Fruit fly (Drosophila melanogaster): ENCODE results near the gene CG14645.

CG14645 gene

DNA sequence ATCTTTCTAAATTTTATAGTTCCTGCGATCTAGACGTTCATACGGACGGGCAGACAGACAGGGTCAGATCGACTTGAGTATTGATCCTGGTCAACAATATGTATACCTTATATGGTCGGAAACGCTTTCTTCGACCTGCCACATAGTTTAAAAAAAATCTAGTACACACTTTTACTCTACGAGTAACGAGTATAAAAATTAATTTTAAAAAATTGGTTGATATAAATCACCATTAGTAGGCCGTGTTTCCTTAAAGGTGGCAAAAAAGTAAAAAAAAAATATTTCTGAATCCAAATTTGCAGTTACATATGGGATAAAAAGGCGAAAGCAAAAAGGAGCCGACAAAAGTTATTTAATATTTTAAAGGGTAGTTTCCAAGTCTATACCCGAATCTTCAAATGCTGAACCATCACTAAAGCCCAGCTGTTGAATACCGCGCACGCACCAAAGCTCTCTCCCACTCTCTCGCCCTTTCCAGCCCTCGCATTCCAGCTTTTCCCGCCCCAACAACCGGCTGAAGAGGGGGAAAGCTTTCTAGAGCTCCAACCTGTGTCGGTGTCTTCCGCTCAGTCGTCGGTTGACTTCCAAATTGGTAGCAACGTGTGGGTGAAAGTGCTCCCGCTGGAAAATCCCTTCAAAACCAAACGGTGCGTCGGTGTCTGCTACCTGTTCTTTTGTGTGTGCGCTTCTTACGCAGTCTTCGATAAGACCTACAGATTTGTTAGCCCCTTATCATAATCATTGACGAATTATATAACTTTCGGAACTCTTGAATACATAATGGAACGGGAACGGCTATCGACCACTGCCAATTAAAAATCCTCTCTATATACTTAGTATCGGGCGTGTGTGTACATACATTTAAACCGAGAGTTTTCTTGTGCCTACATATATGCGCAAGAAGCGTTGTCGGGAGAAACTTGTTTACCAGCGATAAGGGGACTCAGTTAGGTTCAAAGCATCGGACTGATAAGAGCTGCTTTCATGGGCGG lies 43.8 kb downstream of the CG14645 start, which contains the start of gene Sfxn1-3 (continued):
- TF ChIP-seq ase (GFP tag; IDR thresholded peaks at IDR 0.05): 0 out of 3 replicates have a peak, but pooled peaks have one; percentile 40
- TF ChIP-seq CG15479 (GFP tag; optimal IDR thresholded peaks at IDR 0.05): peak; percentile 96
- peak; percentile 57 for TF ChIP-seq CG12071 (GFP tag; optimal IDR thresholded peaks at IDR 0.05)
- TF ChIP-seq caup (GFP tag; optimal IDR thresholded peaks at IDR 0.05; ENCODE audit: severe bottlenecking): peak; percentile 67
- no peak for TF ChIP-seq aop (GFP tag; IDR thresholded peaks at IDR 0.05)
- no peak; the same call in 1 of the 2 replicates for TF ChIP-seq Awh (GFP tag; IDR thresholded peaks at IDR 0.05)
- peak; percentile 44; the same call in 1 of the 2 replicates for TF ChIP-seq stc (GFP tag; IDR thresholded peaks at IDR 0.05)
- no peak for TF ChIP-seq zen (tag; optimal IDR thresholded peaks at IDR 0.05)
- TF ChIP-seq CG15696 (tag; optimal IDR thresholded peaks at IDR 0.05): no peak
- TF ChIP-seq CrebB (tag; optimal IDR thresholded peaks at IDR 0.05): peak; percentile 26
- TF ChIP-seq Scr (GFP tag; IDR thresholded peaks at IDR 0.05; ENCODE audit: partially characterized antibody): 0 out of 2 replicates have a peak, but pooled peaks have one; percentile 35
- peak; percentile 10 for TF ChIP-seq CG16863 (GFP tag; optimal IDR thresholded peaks at IDR 0.05)
- TF ChIP-seq CG17328 (GFP tag; IDR thresholded peaks at IDR 0.05): no peak
- TF ChIP-seq vnd (GFP tag; IDR thresholded peaks at IDR 0.05; ENCODE audit: partially characterized antibody): no peak
- no peak for TF ChIP-seq CG1832 (GFP tag; optimal IDR thresholded peaks at IDR 0.05)
- 0 out of 4 replicates have a peak, but pooled peaks have one; percentile 36 for TF ChIP-seq Gug (GFP tag; IDR thresholded peaks at IDR 0.05)
- TF ChIP-seq gce (GFP tag; IDR thresholded peaks at IDR 0.05): peak; percentile 31; the same call in 1 of the 3 replicates
- TF ChIP-seq BEAF-32 (GFP tag; optimal IDR thresholded peaks at IDR 0.05): peak; percentile 40
- peak; percentile 34; the same call in 1 of the 3 replicates for TF ChIP-seq CG17361 (GFP tag; IDR thresholded peaks at IDR 0.05)
- TF ChIP-seq ind (GFP tag; optimal IDR thresholded peaks at IDR 0.05): peak; percentile 18
- TF ChIP-seq wek (GFP tag; optimal IDR thresholded peaks at IDR 0.05): peak; percentile 97
- TF ChIP-seq CG2129 (GFP tag; IDR thresholded peaks at IDR 0.05; ENCODE audit: partially characterized antibody): no peak
- TF ChIP-seq dan (GFP tag; IDR thresholded peaks at IDR 0.05): no peak
- peak; percentile 79 for TF ChIP-seq gro (GFP tag; optimal IDR thresholded peaks at IDR 0.05)
- TF ChIP-seq Spps (tag; optimal IDR thresholded peaks at IDR 0.05): no peak
- peak; percentile 27 for TF ChIP-seq HHEX (GFP tag; optimal IDR thresholded peaks at IDR 0.05)
- no peak for TF ChIP-seq pita (GFP tag; optimal IDR thresholded peaks at IDR 0.05)
- TF ChIP-seq fd3F (GFP tag; optimal IDR thresholded peaks at IDR 0.05): no peak
- no peak for TF ChIP-seq CG8089 (GFP tag; optimal IDR thresholded peaks at IDR 0.05)
- TF ChIP-seq CG4854 (GFP tag; optimal IDR thresholded peaks at IDR 0.05): no peak
- no peak for TF ChIP-seq CG7745 (tag; optimal IDR thresholded peaks at IDR 0.05)
- TF ChIP-seq h (optimal IDR thresholded peaks at IDR 0.05): no peak
- TF ChIP-seq tup (GFP tag; optimal IDR thresholded peaks at IDR 0.05): no peak
- peak; percentile 94 for TF ChIP-seq CG10543 (GFP tag; optimal IDR thresholded peaks at IDR 0.05)
- TF ChIP-seq Myb (GFP tag; optimal IDR thresholded peaks at IDR 0.05): peak; percentile 33
- TF ChIP-seq dimm (GFP tag; IDR thresholded peaks at IDR 0.05): no peak
- TF ChIP-seq Tbp (GFP tag; optimal IDR thresholded peaks at IDR 0.05): no peak
- TF ChIP-seq Vsx1 (GFP tag; optimal IDR thresholded peaks at IDR 0.05): peak; percentile 56
- TF ChIP-seq CG31441 (GFP tag; IDR thresholded peaks at IDR 0.05): peak; percentile 60; the same call in 1 of the 2 replicates
- TF ChIP-seq CG4730 (GFP tag; IDR thresholded peaks at IDR 0.05): no peak
- peak; percentile 19 for TF ChIP-seq tin (GFP tag; optimal IDR thresholded peaks at IDR 0.05)
- TF ChIP-seq vvl (GFP tag; IDR thresholded peaks at IDR 0.05): peak; percentile 54; the same call in 1 of the 2 replicates
- no peak for TF ChIP-seq sc (optimal IDR thresholded peaks at IDR 0.05)
- no peak for TF ChIP-seq sc (GFP tag; optimal IDR thresholded peaks at IDR 0.05)
- peak; percentile 23 for TF ChIP-seq CG1603 (tag; optimal IDR thresholded peaks at IDR 0.05)
- TF ChIP-seq Ssrp (tag; optimal IDR thresholded peaks at IDR 0.05): peak; percentile 9
- TF ChIP-seq psq (GFP tag; optimal IDR thresholded peaks at IDR 0.05): no peak
- peak; percentile 37; the same call in 1 of the 2 replicates for TF ChIP-seq Ada2b (GFP tag; IDR thresholded peaks at IDR 0.05)

All from whole organism, embryonic.